Fruit fly (Drosophila melanogaster) whole organism, adult: ENCODE results near the gene CG10866.

ENCODE experiments used
- CG12768 ChIP-seq: fragments of 200-800 bp; sonication (Bioruptor generic); optimal IDR thresholded peaks from 2 replicates; lab custom pipeline; 2017; ENCODE audit warnings: missing biosample characterization, missing genetic modification characterization, mild to moderate bottlenecking, moderate library complexity, missing genetic modification reagents
- CG33017 ChIP-seq: fragments of 200-800 bp; sonication (Bioruptor generic); optimal IDR thresholded peaks from 2 replicates; lab custom pipeline; 2018; ENCODE audit warnings: missing biosample characterization, mild to moderate bottlenecking, missing genetic modification characterization, moderate library complexity
- CG5204 ChIP-seq: fragments of 200-800 bp; sonication (Bioruptor generic); optimal IDR thresholded peaks from 2 replicates; lab custom pipeline; 2016; ENCODE audit warnings: missing biosample characterization, missing genetic modification characterization
- CG7045 ChIP-seq: fragments of 200-800 bp; sonication (Bioruptor generic); optimal IDR thresholded peaks from 2 replicates; lab custom pipeline; 2017; ENCODE audit warnings: missing biosample characterization, mild to moderate bottlenecking, missing genetic modification characterization
- Clk ChIP-seq: fragments of 200-800 bp; sonication (Bioruptor generic); optimal IDR thresholded peaks from 2 replicates; lab custom pipeline; 2017; ENCODE audit warnings: missing biosample characterization, missing genetic modification characterization
- Crg-1 ChIP-seq: fragments of 200-800 bp; sonication (Bioruptor generic); optimal IDR thresholded peaks from 2 replicates; lab custom pipeline; 2016; ENCODE audit warnings: missing biosample characterization, missing genetic modification characterization
- Hr96 ChIP-seq: fragments of 200-800 bp; sonication (Bioruptor generic); optimal IDR thresholded peaks from 2 replicates; lab custom pipeline; 2016; ENCODE audit warnings: missing biosample characterization, missing genetic modification characterization
- cic ChIP-seq: fragments of 200-800 bp; sonication (Bioruptor generic); optimal IDR thresholded peaks from 2 replicates; lab custom pipeline; 2017; ENCODE audit warnings: missing biosample characterization, mild to moderate bottlenecking, missing genetic modification characterization, moderate library complexity
- pad ChIP-seq: fragments of 200-800 bp; sonication (Bioruptor generic); optimal IDR thresholded peaks from 3 replicates; lab custom pipeline; 2017; ENCODE audit warnings: missing biosample characterization, missing genetic modification characterization, mild to moderate bottlenecking, moderate library complexity, missing genetic modification reagents
- tj ChIP-seq: fragments of 200-800 bp; sonication (Bioruptor generic); optimal IDR thresholded peaks from 3 replicates; lab custom pipeline; 2017; ENCODE audit warnings: missing biosample characterization, mild to moderate bottlenecking, missing genetic modification characterization, moderate library complexity
- toe ChIP-seq: fragments of 200-800 bp; sonication (Bioruptor generic); optimal IDR thresholded peaks from 2 replicates; lab custom pipeline; 2016; ENCODE audit warnings: missing biosample characterization, missing genetic modification characterization

DNA sequence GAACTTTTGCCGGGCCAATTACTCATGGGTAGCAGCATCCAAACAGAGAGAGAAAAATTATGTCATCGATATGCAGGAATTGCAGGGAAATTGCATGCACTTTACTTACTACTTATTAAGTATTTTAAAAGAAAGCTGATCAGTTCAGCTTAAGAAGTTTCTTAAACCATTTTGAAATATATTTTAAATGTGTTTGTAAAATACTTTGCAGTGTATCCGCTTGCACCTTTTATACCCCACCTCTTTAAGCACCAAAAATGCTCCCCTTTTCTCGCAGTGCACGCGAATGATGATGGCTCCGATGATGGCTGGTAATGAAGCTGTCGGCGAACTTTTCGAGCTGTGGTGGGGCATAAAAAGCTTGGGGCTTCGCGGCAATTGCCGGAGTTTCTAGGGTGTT lies 14.7 kb upstream of the CG10866 start, which contains the start of gene CG14984:
- TF ChIP-seq cic (no peak), CG5204 (GFP tag; lab: Kevin White, UChicago) (no peak), toe (no peak), CG33017 (tag; lab: Kevin White, UChicago) (no peak), Clk (GFP tag; lab: Kevin White, UChicago) (no peak), CG7045 (peak; percentile 13), pad (GFP tag; lab: Kevin White, UChicago) (no peak), Crg-1 (GFP tag; lab: Kevin White, UChicago) (no peak), CG12768 (GFP tag; lab: Kevin White, UChicago) (no peak), Hr96 (no peak), tj (GFP tag; lab: Kevin White, UChicago) (no peak)
